Worm (Caenorhabditis elegans): ENCODE measurements around the gene syx-5.

syx-5 gene

ce11 chrV:11755848-11756247 is 8.9 kb upstream of the syx-5 start:
- TF ChIP-seq sox-4 (tag; optimal IDR thresholded peaks at IDR 0.05) = no peak
- no peak for TF ChIP-seq ceh-2 (tag; optimal IDR thresholded peaks at IDR 0.05)
- TF ChIP-seq mec-3 (tag; optimal IDR thresholded peaks at IDR 0.05; ENCODE audit: borderline replicate concordance) = no peak
- TF ChIP-seq lim-6 (tag; optimal IDR thresholded peaks at IDR 0.05) = no peak
- TF ChIP-seq K09A11.1 (tag; optimal IDR thresholded peaks at IDR 0.05; ENCODE audit: insufficient read depth) = no peak
- TF ChIP-seq che-1 (tag; optimal IDR thresholded peaks at IDR 0.05) = no peak
- no peak for TF ChIP-seq eyg-1 (tag; optimal IDR thresholded peaks at IDR 0.05)
- TF ChIP-seq ztf-16 (tag; optimal IDR thresholded peaks at IDR 0.05) = no peak
- no peak for TF ChIP-seq pha-2 (tag; optimal IDR thresholded peaks at IDR 0.05)
- TF ChIP-seq odd-2 (tag; optimal IDR thresholded peaks at IDR 0.05) = no peak
- TF ChIP-seq pax-1 (tag; optimal IDR thresholded peaks at IDR 0.05) = no peak

- TF ChIP-seq pros-1 (tag; optimal IDR thresholded peaks at IDR 0.05) (no peak), fkh-6 (tag; optimal IDR thresholded peaks at IDR 0.05) (no peak), C08G9.2 (tag; optimal IDR thresholded peaks at IDR 0.05) (no peak), ttx-3 (tag; optimal IDR thresholded peaks at IDR 0.05) (no peak), K09A11.1 (tag; optimal IDR thresholded peaks at IDR 0.05; ENCODE audit: insufficient read depth) (no peak), pax-1 (tag; optimal IDR thresholded peaks at IDR 0.05) (no peak), ceh-2 (tag; optimal IDR thresholded peaks at IDR 0.05) (no peak), ets-4 (tag; optimal IDR thresholded peaks at IDR 0.05) (no peak), fkh-10 (GFP tag; optimal IDR thresholded peaks at IDR 0.05) (no peak), nhr-11 (tag; optimal IDR thresholded peaks at IDR 0.05) (no peak), ceh-31 (tag; optimal IDR thresholded peaks at IDR 0.05) (no peak), F13H6.1 (tag; optimal IDR thresholded peaks at IDR 0.05) (no peak), unc-86 (tag; optimal IDR thresholded peaks at IDR 0.05) (no peak), nfya-1 (tag; optimal IDR thresholded peaks at IDR 0.05) (no peak), syd-9 (tag; optimal IDR thresholded peaks at IDR 0.05) (no peak), ceh-19 (GFP tag; optimal IDR thresholded peaks at IDR 0.05) (no peak), rnt-1 (tag; optimal IDR thresholded peaks at IDR 0.05) (no peak), npax-4 (tag; optimal IDR thresholded peaks at IDR 0.05) (no peak), sdc-2 (tag; optimal IDR thresholded peaks at IDR 0.05) (no peak)
Observed at ce11 chrV:11757358-11757757, 7.3 kb upstream of the syx-5 start, which contains the start of gene smoc-1. Gene smoc-1 (plus strand): TSS chrV:11757658.

ce11 chrV:11758635-11759034 is 6.1 kb upstream of the syx-5 start, which contains the start of gene T04F3.3:
Gene T04F3.3 (plus strand): TSS chrV:11758935.
- no peak for TF ChIP-seq pros-1 (tag; optimal IDR thresholded peaks at IDR 0.05)
- TF ChIP-seq ceh-2 (tag; optimal IDR thresholded peaks at IDR 0.05) = no peak
- no peak for TF ChIP-seq F13H6.1 (tag; optimal IDR thresholded peaks at IDR 0.05)
- TF ChIP-seq ceh-18 (tag; optimal IDR thresholded peaks at IDR 0.05) = no peak
- TF ChIP-seq odd-2 (tag; optimal IDR thresholded peaks at IDR 0.05) = no peak
- TF ChIP-seq hlh-15 (tag; optimal IDR thresholded peaks at IDR 0.05) = no peak
- no peak for TF ChIP-seq tbx-2 (tag; optimal IDR thresholded peaks at IDR 0.05)
- no peak for TF ChIP-seq hlh-8 (tag; optimal IDR thresholded peaks at IDR 0.05)
- no peak for TF ChIP-seq hlh-6 (tag; optimal IDR thresholded peaks at IDR 0.05)
- no peak for TF ChIP-seq dve-1 (tag; optimal IDR thresholded peaks at IDR 0.05)
- TF ChIP-seq T23F11.4 (GFP tag; optimal IDR thresholded peaks at IDR 0.05) = no peak
- TF ChIP-seq hlh-30 (tag; optimal IDR thresholded peaks at IDR 0.05; ENCODE audit: insufficient read depth) = no peak
- TF ChIP-seq che-1 (tag; optimal IDR thresholded peaks at IDR 0.05) = no peak
- TF ChIP-seq unc-55 (GFP tag; optimal IDR thresholded peaks at IDR 0.05) = no peak
- no peak for TF ChIP-seq ceh-24 (tag; optimal IDR thresholded peaks at IDR 0.05)

- no peak for TF ChIP-seq sox-4 (tag; optimal IDR thresholded peaks at IDR 0.05)
- no peak for TF ChIP-seq pros-1 (tag; optimal IDR thresholded peaks at IDR 0.05)
- TF ChIP-seq elt-4 (tag; optimal IDR thresholded peaks at IDR 0.05) = no peak
- TF ChIP-seq ahr-1 (tag; optimal IDR thresholded peaks at IDR 0.05) = no peak
- TF ChIP-seq C38D4.7 (GFP tag; optimal IDR thresholded peaks at IDR 0.05) = no peak
- no peak for TF ChIP-seq hlh-8 (tag; optimal IDR thresholded peaks at IDR 0.05)
Observed at ce11 chrV:11760371-11760770, 4.3 kb upstream of the syx-5 start, which contains the start of gene T04F3.5. Gene T04F3.5 (plus strand): TSS chrV:11760671.
